Fruit fly (Drosophila melanogaster) whole organism: ENCODE measurements around the gene CG31088.

Source experiments
- Dll ChIP-seq: fragments of >200 bp; optimal IDR thresholded peaks from 2 replicates; lab custom pipeline; 2017
- EcR ChIP-seq, 2 experiments: fragments of >200 bp; optimal IDR thresholded peaks; 2 replicates each; lab custom pipeline; 2017; ENCODE audit warnings: missing biosample characterization in 2 of 2, missing genetic modification characterization in 2 of 2, missing genetic modification reagents in 2 of 2
- pan ChIP-seq: fragments of >200 bp; optimal IDR thresholded peaks from 2 replicates; lab custom pipeline; 2017
- psq ChIP-seq: fragments of >200 bp; optimal IDR thresholded peaks from 2 replicates; lab custom pipeline; 2017
- usp ChIP-seq: fragments of >200 bp; optimal IDR thresholded peaks from 2 replicates; lab custom pipeline; 2017; ENCODE audit warnings: missing biosample characterization, missing genetic modification characterization, mixed read lengths

DNA sequence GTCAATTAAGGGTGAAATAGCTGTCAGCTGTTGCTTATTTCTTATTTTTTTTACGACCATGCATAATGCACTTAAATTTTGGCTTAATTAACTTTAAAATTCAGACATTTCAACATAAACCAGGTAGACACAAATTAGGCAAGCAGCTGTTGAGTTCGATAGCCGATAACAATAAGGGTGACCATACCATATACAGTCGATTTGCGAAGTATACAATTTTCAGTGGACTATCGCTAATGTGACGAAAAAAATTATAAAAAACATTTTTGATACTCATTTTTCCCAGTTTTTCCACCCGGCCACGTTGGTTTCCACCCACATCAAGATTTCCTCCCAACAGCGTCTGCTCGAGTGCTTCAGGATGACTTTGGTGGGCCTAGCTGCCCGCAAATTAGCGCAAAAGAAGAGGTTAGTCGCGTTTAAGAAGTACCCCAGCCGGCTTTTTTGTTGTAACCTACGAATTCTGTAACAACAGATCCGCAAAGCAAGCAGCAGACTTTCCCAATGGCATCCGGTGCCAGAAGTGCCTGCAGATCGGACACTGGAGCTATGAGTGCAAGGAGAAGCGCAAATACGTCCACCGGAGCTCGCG is 13.0 kb upstream of the CG31088 start, which contains the start of the genes CG4287 and CG5516:
- TF ChIP-seq psq (lab: Kevin White, UChicago) (no peak), usp (no peak), Dll (lab: Kevin White, UChicago) (no peak), EcR (GFP tag; optimal IDR thresholded peaks at IDR 0.05; lab: Kevin White, UChicago) (no peak), pan (lab: Kevin White, UChicago) (no peak)
